Fruit fly (Drosophila melanogaster) whole organism, embryonic: Measurements from ENCODE around the gene CG12078.

ENCODE experiments used
- ATbp ChIP-seq: fragments of 200-800 bp; sonication (Bioruptor generic); optimal IDR thresholded peaks from 2 replicates; lab custom pipeline; 2017; ENCODE audit warnings: missing biosample characterization, mild to moderate bottlenecking, missing genetic modification characterization, missing genetic modification reagents
- Atf-2 ChIP-seq: fragments of 200-800 bp; sonication (Bioruptor generic); optimal IDR thresholded peaks from 2 replicates; lab custom pipeline; 2016; ENCODE audit warnings: missing biosample characterization, missing genetic modification characterization
- CG10654 ChIP-seq: fragments of 200-800 bp; sonication (Bioruptor generic); optimal IDR thresholded peaks from 2 replicates; lab custom pipeline; 2016; ENCODE audit warnings: missing biosample characterization, missing genetic modification characterization
- CG12071 ChIP-seq: fragments of 200-800 bp; sonication (Bioruptor generic); optimal IDR thresholded peaks from 3 replicates; lab custom pipeline; 2018; ENCODE audit warnings: missing biosample characterization, mild to moderate bottlenecking, missing genetic modification characterization
- CG12391 ChIP-seq: fragments of 200-800 bp; sonication (Bioruptor generic); optimal IDR thresholded peaks from 3 replicates; lab custom pipeline; 2018; ENCODE audit warnings: missing biosample characterization, mild to moderate bottlenecking, missing genetic modification characterization, moderate library complexity
- CG13296 ChIP-seq: fragments of 200-800 bp; sonication (Bioruptor generic); optimal IDR thresholded peaks from 3 replicates; lab custom pipeline; 2018; ENCODE audit warnings: missing biosample characterization, mild to moderate bottlenecking, missing genetic modification characterization
- CG16863 ChIP-seq: fragments of 200-800 bp; sonication (Bioruptor generic); optimal IDR thresholded peaks from 3 replicates; lab custom pipeline; 2016; ENCODE audit warnings: missing biosample characterization, missing genetic modification characterization
- CG17912 ChIP-seq: fragments of 200-800 bp; sonication (Bioruptor generic); optimal IDR thresholded peaks from 2 replicates; lab custom pipeline; 2018; ENCODE audit warnings: missing biosample characterization, mild to moderate bottlenecking, missing genetic modification characterization
- CG30431 ChIP-seq: fragments of 200-800 bp; sonication (Bioruptor generic); optimal IDR thresholded peaks from 2 replicates; lab custom pipeline; 2017; ENCODE audit warnings: missing biosample characterization, missing genetic modification characterization
- CG31388 ChIP-seq: fragments of 200-800 bp; sonication (Bioruptor generic); optimal IDR thresholded peaks from 2 replicates; lab custom pipeline; 2016; ENCODE audit warnings: missing biosample characterization, missing genetic modification characterization
- CG3163 ChIP-seq: fragments of 200-800 bp; sonication (Bioruptor generic); optimal IDR thresholded peaks from 3 replicates; lab custom pipeline; 2016; ENCODE audit warnings: missing biosample characterization, missing genetic modification characterization
- CG3838 ChIP-seq: fragments of 200-800 bp; sonication (Bioruptor generic); optimal IDR thresholded peaks from 3 replicates; lab custom pipeline; 2016; ENCODE audit warnings: missing biosample characterization, missing genetic modification characterization
- CG4854 ChIP-seq: fragments of 200-800 bp; sonication (Bioruptor generic); optimal IDR thresholded peaks from 2 replicates; lab custom pipeline; 2016; ENCODE audit warnings: missing biosample characterization, missing genetic modification characterization, inconsistent platforms
- CG7357 ChIP-seq: fragments of 200-800 bp; sonication (Bioruptor generic); IDR thresholded peaks from 3 replicates; pipeline ENCODE4 v1.3.6; 2022; ENCODE audit warnings: missing biosample characterization, missing genetic modification characterization
- CG8388 ChIP-seq: fragments of 200-800 bp; sonication (Bioruptor generic); optimal IDR thresholded peaks from 2 replicates; lab custom pipeline; 2019; ENCODE audit warnings: missing biosample characterization, mild to moderate bottlenecking, missing genetic modification characterization, moderate library complexity
- CG9817 ChIP-seq: fragments of 200-800 bp; sonication (Bioruptor generic); optimal IDR thresholded peaks from 2 replicates; lab custom pipeline; 2018; ENCODE audit warnings: missing biosample characterization, mild to moderate bottlenecking, missing genetic modification characterization, moderate library complexity
- CHES-1-like ChIP-seq: fragments of 200-800 bp; sonication (Bioruptor generic); optimal IDR thresholded peaks from 2 replicates; lab custom pipeline; 2016; ENCODE audit warnings: missing biosample characterization, missing genetic modification characterization
- Camta ChIP-seq: fragments of 200-800 bp; sonication (Bioruptor generic); optimal IDR thresholded peaks from 2 replicates; lab custom pipeline; 2016; ENCODE audit warnings: missing biosample characterization, missing genetic modification characterization
- CrebB ChIP-seq: fragments of 200-800 bp; sonication (Bioruptor generic); optimal IDR thresholded peaks from 3 replicates; lab custom pipeline; 2018; ENCODE audit warnings: missing biosample characterization, mild to moderate bottlenecking, missing genetic modification characterization
- D19B ChIP-seq: fragments of 200-800 bp; sonication (Bioruptor generic); optimal IDR thresholded peaks from 2 replicates; lab custom pipeline; 2017; ENCODE audit warnings: missing biosample characterization, mild to moderate bottlenecking, missing genetic modification characterization
- Dad ChIP-seq: fragments of 200-800 bp; sonication (Bioruptor generic); optimal IDR thresholded peaks from 3 replicates; lab custom pipeline; 2016; ENCODE audit warnings: missing biosample characterization, missing genetic modification characterization
- Dll ChIP-seq: fragments of 200-800 bp; sonication (Bioruptor generic); IDR thresholded peaks from 4 replicates; pipeline ENCODE4 v1.3.6; 2022; ENCODE audit warnings: missing biosample characterization, missing genetic modification characterization; ENCODE audit not compliant: partially characterized antibody
- Eip74EF ChIP-seq, 2 experiments: fragments of 200-800 bp in 1 of 2; fragments of >200 bp in 1 of 2; sonication (Bioruptor generic) in 1 of 2; optimal IDR thresholded peaks; 2 replicates each; lab custom pipeline; 2017 to 2019; ENCODE audit warnings: missing biosample characterization in 2 of 2, missing genetic modification characterization in 2 of 2, mild to moderate bottlenecking in 1 of 2, moderate library complexity in 1 of 2
- Ets65A ChIP-seq: fragments of 200-800 bp; sonication (Bioruptor generic); peaks from one replicate; lab custom pipeline; 2016; ENCODE audit warnings: missing biosample characterization, missing genetic modification characterization
- Hand ChIP-seq: fragments of 200-800 bp; sonication (Bioruptor generic); optimal IDR thresholded peaks from 2 replicates; lab custom pipeline; 2017; ENCODE audit warnings: mild to moderate bottlenecking, missing biosample characterization, missing genetic modification reagents, missing genetic modification characterization
- Hsf ChIP-seq: fragments of 200-800 bp; sonication (Bioruptor generic); optimal IDR thresholded peaks from 3 replicates; lab custom pipeline; 2016; ENCODE audit warnings: missing biosample characterization, missing genetic modification characterization
- Nf-YB ChIP-seq: fragments of 200-800 bp; sonication (Bioruptor generic); optimal IDR thresholded peaks from 3 replicates; lab custom pipeline; 2019; ENCODE audit warnings: missing biosample characterization, mild to moderate bottlenecking, missing genetic modification characterization, moderate library complexity
- PHDP ChIP-seq: fragments of 200-800 bp; sonication (Bioruptor generic); optimal IDR thresholded peaks from 3 replicates; lab custom pipeline; 2018; ENCODE audit warnings: missing biosample characterization, mild to moderate bottlenecking, missing genetic modification characterization, moderate library complexity
- Sin3A ChIP-seq: fragments of >200 bp; optimal IDR thresholded peaks from 2 replicates; lab custom pipeline; 2018
- Sox100B ChIP-seq: fragments of 200-800 bp; sonication (Bioruptor generic); optimal IDR thresholded peaks from 3 replicates; lab custom pipeline; 2018; ENCODE audit warnings: missing biosample characterization, mild to moderate bottlenecking, missing genetic modification characterization
- Sry-δ ChIP-seq: fragments of 200-800 bp; sonication (Bioruptor generic); optimal IDR thresholded peaks from 2 replicates; lab custom pipeline; 2016; ENCODE audit warnings: missing biosample characterization, missing genetic modification characterization
- Xrp1 ChIP-seq: fragments of 200-800 bp; sonication (Bioruptor generic); IDR thresholded peaks from 2 replicates; pipeline ENCODE4 v1.3.6; 2022; ENCODE audit warnings: missing biosample characterization, missing genetic modification characterization
- crc ChIP-seq: fragments of 200-800 bp; sonication (Bioruptor generic); optimal IDR thresholded peaks from 2 replicates; lab custom pipeline; 2016; ENCODE audit warnings: missing biosample characterization, missing genetic modification characterization
- dm ChIP-seq: fragments of 200-800 bp; sonication (Bioruptor generic); optimal IDR thresholded peaks from 3 replicates; lab custom pipeline; 2016; ENCODE audit warnings: missing biosample characterization, missing genetic modification characterization
- fd102C ChIP-seq: fragments of 200-800 bp; sonication (Bioruptor generic); optimal IDR thresholded peaks from 2 replicates; lab custom pipeline; 2018; ENCODE audit warnings: missing biosample characterization, mild to moderate bottlenecking, missing genetic modification characterization, moderate library complexity
- hkb ChIP-seq, 2 experiments: fragments of 200-800 bp in 1 of 2; fragments of >200 bp in 1 of 2; sonication (Bioruptor generic) in 1 of 2; IDR thresholded peaks in 1 of 2; optimal IDR thresholded peaks in 1 of 2; 2 replicates each; pipeline versions ENCODE4 v1.3.6 to Lab custom; 2017 to 2022; ENCODE audit warnings: missing biosample characterization in 1 of 2, missing genetic modification characterization in 1 of 2
- ind ChIP-seq: fragments of 200-800 bp; sonication (Bioruptor generic); optimal IDR thresholded peaks from 3 replicates; lab custom pipeline; 2016; ENCODE audit warnings: missing biosample characterization, missing genetic modification characterization
- insv ChIP-seq, 2 experiments: fragments of 200-800 bp; sonication (Bioruptor generic); optimal IDR thresholded peaks; 3 replicates each; lab custom pipeline; 2016 to 2018; ENCODE audit warnings: missing biosample characterization in 2 of 2, missing genetic modification characterization in 2 of 2
- knrl ChIP-seq: fragments of 200-800 bp; sonication (Bioruptor generic); IDR thresholded peaks from 3 replicates; pipeline ENCODE4 v1.3.6; 2022; ENCODE audit warnings: missing biosample characterization, missing genetic modification characterization; ENCODE audit not compliant: partially characterized antibody
- mirr ChIP-seq: fragments of 200-800 bp; sonication (Bioruptor generic); optimal IDR thresholded peaks from 3 replicates; lab custom pipeline; 2018; ENCODE audit warnings: missing biosample characterization, mild to moderate bottlenecking, missing genetic modification characterization
- oc ChIP-seq: fragments of 200-800 bp; sonication (Bioruptor generic); optimal IDR thresholded peaks from 2 replicates; lab custom pipeline; 2018; ENCODE audit warnings: missing biosample characterization, mild to moderate bottlenecking, missing genetic modification characterization, moderate library complexity
- odd ChIP-seq: fragments of 200-800 bp; sonication (Bioruptor generic); optimal IDR thresholded peaks from 2 replicates; lab custom pipeline; 2017; ENCODE audit warnings: missing biosample characterization, mild to moderate bottlenecking, missing genetic modification characterization
- peb ChIP-seq: fragments of 200-800 bp; sonication (Bioruptor generic); IDR thresholded peaks from 2 replicates; pipeline ENCODE4 v1.3.6; 2022; ENCODE audit warnings: missing biosample characterization, missing genetic modification characterization
- pzg ChIP-seq: fragments of 200-800 bp; sonication (Bioruptor generic); optimal IDR thresholded peaks from 3 replicates; lab custom pipeline; 2018; ENCODE audit warnings: missing biosample characterization, mild to moderate bottlenecking, missing genetic modification characterization, moderate library complexity
- ro ChIP-seq: fragments of 200-800 bp; sonication (Bioruptor generic); IDR thresholded peaks from 2 replicates; pipeline ENCODE4 v1.3.6; 2022; ENCODE audit warnings: missing biosample characterization, missing genetic modification characterization
- sens-2 ChIP-seq: fragments of 200-800 bp; sonication (Bioruptor generic); IDR thresholded peaks from 2 replicates; pipeline ENCODE4 v1.3.6; 2022; ENCODE audit warnings: missing biosample characterization, missing genetic modification characterization
- unpg ChIP-seq: fragments of 200-800 bp; sonication (Bioruptor generic); optimal IDR thresholded peaks from 3 replicates; lab custom pipeline; 2018; ENCODE audit warnings: missing biosample characterization, mild to moderate bottlenecking, missing genetic modification characterization, moderate library complexity
- wek ChIP-seq: fragments of 200-800 bp; sonication (Bioruptor generic); optimal IDR thresholded peaks from 3 replicates; lab custom pipeline; 2018; ENCODE audit warnings: missing biosample characterization, mild to moderate bottlenecking, missing genetic modification characterization, moderate library complexity

The CG12078 gene

dm6 chr3L:3222643-3223389 is 21.3 kb downstream of the CG12078 start, which contains the start of the genes RpL28 and eIF1 (continued):
- TF ChIP-seq Sox100B (GFP tag; lab: Kevin White, UChicago) (peak; percentile 93), Hsf (GFP tag; lab: Kevin White, UChicago) (peak; percentile 94), CG10654 (GFP tag; lab: Kevin White, UChicago) (peak; percentile 93), CG12391 (tag; lab: Kevin White, UChicago) (peak; percentile 92), Xrp1 (peak; percentile 39; the same call in 1 of the 2 replicates), CG4854 (GFP tag; lab: Kevin White, UChicago) (peak; percentile 85), CG16863 (peak; percentile 83), CG3838 (GFP tag; lab: Kevin White, UChicago) (peak; percentile 84), wek (GFP tag; lab: Kevin White, UChicago) (peak; percentile 90), Dll (GFP tag; lab: Robert Waterston, UW) (peak; percentile 87), CrebB (tag; lab: Kevin White, UChicago) (peak; percentile 90), Camta (GFP tag; lab: Kevin White, UChicago) (peak; percentile 91), CG31388 (GFP tag; lab: Kevin White, UChicago) (peak; percentile 68), CG7357 (GFP tag; lab: Robert Waterston, UW) (peak; percentile 64), mirr (GFP tag; lab: Kevin White, UChicago) (peak; percentile 94), Hand (GFP tag; lab: Kevin White, UChicago) (peak; percentile 81), pzg (GFP tag; lab: Kevin White, UChicago) (peak; percentile 85), Dad (peak; percentile 88), knrl (GFP tag; lab: Robert Waterston, UW) (peak; percentile 82), CG8388 (GFP tag; lab: Kevin White, UChicago) (peak; percentile 80), Ets65A (GFP tag; lab: Kevin White, UChicago) (peak; percentile 99), CG12071 (GFP tag; lab: Kevin White, UChicago) (peak; percentile 92), ATbp (GFP tag; lab: Kevin White, UChicago) (peak; percentile 88), Nf-YB (GFP tag; lab: Kevin White, UChicago) (peak; percentile 64), D19B (peak; percentile 83), insv (GFP tag; optimal IDR thresholded peaks at IDR 0.05; lab: Kevin White, UChicago) (peak in 1 of 2 experiments; percentile 77), CHES-1-like (peak; percentile 91), Atf-2 (peak; percentile 81), hkb (optimal IDR thresholded peaks at IDR 0.05; lab: Kevin White, UChicago) (no peak), hkb (GFP tag; IDR thresholded peaks at IDR 0.05; lab: Robert Waterston, UW) (peak; percentile 80), Eip74EF (GFP tag; optimal IDR thresholded peaks at IDR 0.05; lab: Kevin White, UChicago) (peak in 1 of 2 experiments; percentile 44), sens-2 (GFP tag; lab: Robert Waterston, UW) (peak; percentile 87), peb (peak; percentile 52; the same call in 1 of the 2 replicates), oc (tag; lab: Kevin White, UChicago) (no peak), Sin3A (peak; percentile 94), unpg (peak; percentile 78), CG13296 (GFP tag; lab: Kevin White, UChicago) (peak; percentile 91), fd102C (GFP tag; lab: Kevin White, UChicago) (peak; percentile 80), CG9817 (tag; lab: Kevin White, UChicago) (peak; percentile 88), PHDP (tag; lab: Kevin White, UChicago) (peak; percentile 84), CG30431 (GFP tag; lab: Kevin White, UChicago) (peak; percentile 91), ind (GFP tag; lab: Kevin White, UChicago) (peak; percentile 80), CG3163 (GFP tag; lab: Kevin White, UChicago) (peak; percentile 70), crc (GFP tag; lab: Kevin White, UChicago) (peak; percentile 89), Sry-δ (GFP tag; lab: Kevin White, UChicago) (peak; percentile 89), odd (GFP tag; lab: Kevin White, UChicago) (peak; percentile 95), ro (GFP tag; lab: Robert Waterston, UW) (peak; percentile 57; the same call in 1 of the 2 replicates), dm (GFP tag; lab: Kevin White, UChicago) (peak; percentile 96), CG17912 (GFP tag; lab: Kevin White, UChicago) (peak; percentile 91)
